Worm (Caenorhabditis elegans) whole organism, late embryonic: ENCODE data around the gene mlc-5.

Source experiments
- F13H6.1 ChIP-seq: sonication (generic microtip); optimal IDR thresholded peaks from 2 replicates; lab custom pipeline; 2016; ENCODE audit warnings: missing genetic modification characterization, missing compliant biosample characterization
- K09A11.1 ChIP-seq: sonication (generic microtip); optimal IDR thresholded peaks from 2 replicates; lab custom pipeline; 2017; ENCODE audit warnings: antibody characterized with exemption, mild to moderate bottlenecking, missing genetic modification characterization, missing compliant biosample characterization; ENCODE audit not compliant: insufficient read depth
- T23F11.4 ChIP-seq: fragments of 200-800 bp; sonication (Bioruptor generic); optimal IDR thresholded peaks from 2 replicates; lab custom pipeline; 2018; ENCODE audit warnings: mild to moderate bottlenecking, missing genetic modification characterization, missing compliant biosample characterization
- ahr-1 ChIP-seq: sonication (generic microtip); optimal IDR thresholded peaks from 2 replicates; lab custom pipeline; 2016; ENCODE audit warnings: missing genetic modification characterization, missing compliant biosample characterization
- ama-1 ChIP-seq: fragments of 150-350 bp; optimal IDR thresholded peaks from 2 replicates; lab custom pipeline; 2014
- ceh-14 ChIP-seq: sonication (generic microtip); optimal IDR thresholded peaks from 2 replicates; lab custom pipeline; 2016; ENCODE audit warnings: missing genotype, missing genetic modification characterization, missing compliant biosample characterization
- ceh-18 ChIP-seq: sonication (generic microtip); optimal IDR thresholded peaks from 2 replicates; lab custom pipeline; 2016; ENCODE audit warnings: missing genetic modification characterization, missing compliant biosample characterization
- ceh-19 ChIP-seq: fragments of 200-800 bp; sonication (Bioruptor generic); optimal IDR thresholded peaks from 2 replicates; lab custom pipeline; 2018; ENCODE audit warnings: mild to moderate bottlenecking, missing genetic modification characterization, missing compliant biosample characterization
- ceh-2 ChIP-seq: sonication (generic microtip); optimal IDR thresholded peaks from 2 replicates; lab custom pipeline; 2016; ENCODE audit warnings: missing genotype, missing genetic modification characterization, missing compliant biosample characterization
- ceh-30 ChIP-seq: fragments of 150-350 bp; optimal IDR thresholded peaks from 2 replicates; lab custom pipeline; 2014; ENCODE audit warnings: missing biosample characterization, missing genetic modification characterization
- ceh-34 ChIP-seq: sonication (generic microtip); optimal IDR thresholded peaks from 2 replicates; lab custom pipeline; 2016; ENCODE audit warnings: mild to moderate bottlenecking, missing genetic modification characterization, missing compliant biosample characterization
- ceh-45 ChIP-seq: fragments of 200-800 bp; sonication (Bioruptor generic); IDR thresholded peaks from 2 replicates; pipeline ENCODE4 v1.3.6; 2022; ENCODE audit warnings: missing genetic modification reagents, missing genetic modification characterization, missing compliant biosample characterization
- ceh-6 ChIP-seq: fragments of 200-800 bp; sonication (Bioruptor generic); optimal IDR thresholded peaks from 2 replicates; lab custom pipeline; 2018; ENCODE audit warnings: mild to moderate bottlenecking, missing genetic modification characterization, missing compliant biosample characterization
- ceh-9 ChIP-seq: sonication (generic microtip); optimal IDR thresholded peaks from 2 replicates; lab custom pipeline; 2016; ENCODE audit warnings: mild to moderate bottlenecking, missing genetic modification characterization, inconsistent platforms, missing compliant biosample characterization
- che-1 ChIP-seq: sonication (generic microtip); optimal IDR thresholded peaks from 2 replicates; lab custom pipeline; 2016; ENCODE audit warnings: mild to moderate bottlenecking, missing genetic modification characterization, missing compliant biosample characterization
- dve-1 ChIP-seq: sonication (generic microtip); optimal IDR thresholded peaks from 2 replicates; lab custom pipeline; 2017; ENCODE audit warnings: antibody characterized with exemption, mild to moderate bottlenecking, missing genetic modification characterization, missing compliant biosample characterization
- ets-4 ChIP-seq: sonication (generic microtip); optimal IDR thresholded peaks from 2 replicates; lab custom pipeline; 2016; ENCODE audit warnings: missing genetic modification characterization, missing compliant biosample characterization
- eyg-1 ChIP-seq: sonication (generic microtip); optimal IDR thresholded peaks from 2 replicates; lab custom pipeline; 2016; ENCODE audit warnings: missing genotype, missing genetic modification characterization, missing compliant biosample characterization
- fax-1 ChIP-seq: sonication (generic microtip); optimal IDR thresholded peaks from 2 replicates; lab custom pipeline; 2016; ENCODE audit warnings: missing genotype, missing genetic modification characterization, missing compliant biosample characterization
- fkh-6 ChIP-seq: sonication (generic microtip); optimal IDR thresholded peaks from 2 replicates; lab custom pipeline; 2016; ENCODE audit warnings: missing genetic modification characterization, missing compliant biosample characterization
- gmeb-2 ChIP-seq: sonication (generic microtip); optimal IDR thresholded peaks from 2 replicates; lab custom pipeline; 2016; ENCODE audit warnings: missing genetic modification characterization, inconsistent platforms, missing compliant biosample characterization
- hlh-6 ChIP-seq: sonication (generic microtip); optimal IDR thresholded peaks from 2 replicates; lab custom pipeline; 2016; ENCODE audit warnings: missing genotype, missing genetic modification characterization, missing compliant biosample characterization
- lim-6 ChIP-seq: sonication (generic microtip); optimal IDR thresholded peaks from 2 replicates; lab custom pipeline; 2016; ENCODE audit warnings: missing genetic modification characterization, missing compliant biosample characterization
- mec-3 ChIP-seq: sonication (generic microtip); optimal IDR thresholded peaks from 2 replicates; lab custom pipeline; 2016; ENCODE audit warnings: borderline replicate concordance, missing genetic modification characterization, missing compliant biosample characterization
- nhr-11 ChIP-seq: fragments of 150-350 bp; optimal IDR thresholded peaks from 2 replicates; lab custom pipeline; 2014; ENCODE audit warnings: missing biosample characterization, missing genetic modification characterization
- nhr-232 ChIP-seq: sonication (generic microtip); optimal IDR thresholded peaks from 2 replicates; lab custom pipeline; 2016; ENCODE audit warnings: missing genetic modification characterization, missing compliant biosample characterization
- odd-2 ChIP-seq: sonication (generic microtip); optimal IDR thresholded peaks from 2 replicates; lab custom pipeline; 2017; ENCODE audit warnings: antibody characterized with exemption, mild to moderate bottlenecking, missing genetic modification characterization, missing compliant biosample characterization
- pag-3 ChIP-seq: sonication (generic microtip); optimal IDR thresholded peaks from 2 replicates; lab custom pipeline; 2016; ENCODE audit warnings: missing compliant biosample characterization, missing genetic modification characterization, borderline replicate concordance
- pax-1 ChIP-seq: fragments of 150-350 bp; optimal IDR thresholded peaks from 2 replicates; lab custom pipeline; 2014; ENCODE audit warnings: missing biosample characterization, missing genetic modification characterization
- pha-2 ChIP-seq: sonication (generic microtip); optimal IDR thresholded peaks from 2 replicates; lab custom pipeline; 2017; ENCODE audit warnings: mild to moderate bottlenecking, missing genetic modification characterization, missing compliant biosample characterization
- pros-1 ChIP-seq: fragments of 150-350 bp; optimal IDR thresholded peaks from 2 replicates; lab custom pipeline; 2014; ENCODE audit warnings: missing biosample characterization, missing genetic modification reagents, missing genetic modification characterization
- ref-2 ChIP-seq: sonication (generic microtip); optimal IDR thresholded peaks from 2 replicates; lab custom pipeline; 2016; ENCODE audit warnings: missing genetic modification characterization, missing compliant biosample characterization
- rnt-1 ChIP-seq: sonication (generic microtip); optimal IDR thresholded peaks from 2 replicates; lab custom pipeline; 2016; ENCODE audit warnings: missing genetic modification characterization, missing compliant biosample characterization
- sdc-2 ChIP-seq: sonication (generic microtip); optimal IDR thresholded peaks from 2 replicates; lab custom pipeline; 2016; ENCODE audit warnings: missing genotype, missing genetic modification characterization, missing compliant biosample characterization
- sox-2 ChIP-seq: fragments of 200-800 bp; sonication (Bioruptor generic); IDR thresholded peaks from 2 replicates; pipeline ENCODE4 v1.3.6; 2022; ENCODE audit warnings: missing genetic modification reagents, missing genetic modification characterization, missing compliant biosample characterization
- sox-4 ChIP-seq: sonication (generic microtip); optimal IDR thresholded peaks from 2 replicates; lab custom pipeline; 2017; ENCODE audit warnings: mild to moderate bottlenecking, missing genetic modification characterization, inconsistent platforms, missing compliant biosample characterization
- unc-55 ChIP-seq: sonication (generic microtip); optimal IDR thresholded peaks from 2 replicates; lab custom pipeline; 2017; ENCODE audit warnings: missing biosample characterization, missing genetic modification reagents, missing genetic modification characterization
- unc-86 ChIP-seq: sonication (generic microtip); optimal IDR thresholded peaks from 2 replicates; lab custom pipeline; 2016; ENCODE audit warnings: missing genetic modification characterization, missing compliant biosample characterization
- ztf-16 ChIP-seq: sonication (generic microtip); optimal IDR thresholded peaks from 2 replicates; lab custom pipeline; 2017; ENCODE audit warnings: missing genetic modification characterization, missing compliant biosample characterization

The mlc-5 gene

ce11 chrIII:13623014-13623413 lies at the start of gene mlc-5:
TSS of gene mlc-5 (plus strand) at chrIII:13623314.
- TF ChIP-seq lim-6 = no peak
- TF ChIP-seq ztf-16 (tag; lab: Kevin White, UChicago) = no peak
- TF ChIP-seq fax-1 = no peak
- no peak for TF ChIP-seq ceh-6
- no peak for TF ChIP-seq nhr-11 (tag; lab: Kevin White, UChicago)
- no peak for TF ChIP-seq K09A11.1 (tag; lab: Kevin White, UChicago)
- TF ChIP-seq ref-2 (tag; lab: Kevin White, UChicago) = no peak
- TF ChIP-seq pag-3 (tag; lab: Kevin White, UChicago) = no peak
- no peak for TF ChIP-seq hlh-6
- TF ChIP-seq che-1 (tag; lab: Kevin White, UChicago) = no peak
- TF ChIP-seq odd-2 = no peak
- no peak for TF ChIP-seq ceh-34 (tag; lab: Kevin White, UChicago)
- TF ChIP-seq sox-2 = no peak
- TF ChIP-seq ceh-18 (tag; lab: Kevin White, UChicago) = no peak
- TF ChIP-seq, all 69 proteins: peak for 0

ce11 chrIII:13575610-13576232 lies 47.4 kb upstream of the mlc-5 start, which contains the start of gene osm-7:
TSS of gene osm-7 (plus strand) at chrIII:13576182.
- TF ChIP-seq ceh-30 (tag; lab: Kevin White, UChicago) = no peak
- no peak for TF ChIP-seq pha-2 (tag; lab: Kevin White, UChicago)
- no peak for TF ChIP-seq ets-4
- no peak for TF ChIP-seq nhr-232
- no peak for TF ChIP-seq unc-55
- TF ChIP-seq sox-4 (tag; lab: Kevin White, UChicago) = no peak
- TF ChIP-seq ceh-14 (tag; lab: Kevin White, UChicago) = no peak
- TF ChIP-seq ref-2 (tag; lab: Kevin White, UChicago) = no peak
- no peak for TF ChIP-seq ceh-45 (GFP tag; lab: Robert Waterston, UW)
- no peak for TF ChIP-seq pag-3 (tag; lab: Kevin White, UChicago)
- no peak for TF ChIP-seq ahr-1 (tag; lab: Kevin White, UChicago)
- no peak for TF ChIP-seq nhr-11 (tag; lab: Kevin White, UChicago)
- TF ChIP-seq F13H6.1 = no peak
- no peak for TF ChIP-seq pros-1
- TF ChIP-seq eyg-1 (tag; lab: Kevin White, UChicago) = no peak
- no peak for TF ChIP-seq sdc-2 (tag; lab: Kevin White, UChicago)
- TF ChIP-seq ztf-16 (tag; lab: Kevin White, UChicago) = no peak
- TF ChIP-seq odd-2 = no peak
- TF ChIP-seq gmeb-2 = no peak
- no peak for TF ChIP-seq mec-3

- TF ChIP-seq fax-1 (no peak), ceh-45 (GFP tag; lab: Robert Waterston, UW) (no peak), ceh-18 (tag; lab: Kevin White, UChicago) (no peak), unc-86 (tag; lab: Kevin White, UChicago) (no peak), hlh-6 (no peak), fkh-6 (tag; lab: Kevin White, UChicago) (no peak), dve-1 (tag; lab: Kevin White, UChicago) (no peak), pros-1 (no peak), ama-1 (lab: Kevin White, UChicago) (no peak), rnt-1 (tag; lab: Kevin White, UChicago) (no peak), ceh-19 (no peak), sox-4 (tag; lab: Kevin White, UChicago) (no peak), eyg-1 (tag; lab: Kevin White, UChicago) (no peak)
- TF ChIP-seq, all 69 proteins: peak for 0
Observed at ce11 chrIII:13580076-13580475, 43.0 kb upstream of the mlc-5 start.

- no peak for TF ChIP-seq ceh-19
- TF ChIP-seq che-1 (tag; lab: Kevin White, UChicago) = no peak
- TF ChIP-seq T23F11.4 (GFP tag; lab: Kevin White, UChicago) = no peak
- TF ChIP-seq ztf-16 (tag; lab: Kevin White, UChicago) = no peak
- no peak for TF ChIP-seq ceh-9 (tag; lab: Kevin White, UChicago)
- no peak for TF ChIP-seq ceh-2 (tag; lab: Kevin White, UChicago)
- TF ChIP-seq ceh-30 (tag; lab: Kevin White, UChicago) = no peak
- TF ChIP-seq gmeb-2 = no peak
- no peak for TF ChIP-seq nhr-232
- no peak for TF ChIP-seq pag-3 (tag; lab: Kevin White, UChicago)
- TF ChIP-seq pax-1 = no peak
Observed at ce11 chrIII:13580538-13580937, 42.6 kb upstream of the mlc-5 start, which contains the start of gene T05D4.5. TSS of gene T05D4.5 (plus strand) at chrIII:13580838.
